Worm (Caenorhabditis elegans) whole organism, early embryonic: Measurements from ENCODE around the gene srx-134.

ENCODE experiments used
- B0310.2 ChIP-seq: sonication (generic microtip); optimal IDR thresholded peaks from 2 replicates; lab custom pipeline; 2016; ENCODE audit warnings: mild to moderate bottlenecking, missing genetic modification characterization, missing compliant biosample characterization
- F13C5.2 ChIP-seq: sonication (generic microtip); optimal IDR thresholded peaks from 2 replicates; lab custom pipeline; 2017; ENCODE audit warnings: mild to moderate bottlenecking, missing genetic modification characterization, inconsistent platforms, missing compliant biosample characterization
- aly-1 ChIP-seq: sonication (generic microtip); optimal IDR thresholded peaks from 2 replicates; lab custom pipeline; 2016; ENCODE audit warnings: missing genetic modification characterization, missing compliant biosample characterization
- ama-1 ChIP-seq: fragments of 150-350 bp; optimal IDR thresholded peaks from 2 replicates; lab custom pipeline; 2014
- ceh-13 ChIP-seq: fragments of 200-800 bp; sonication (Bioruptor generic); optimal IDR thresholded peaks from 2 replicates; lab custom pipeline; 2018; ENCODE audit warnings: mild to moderate bottlenecking, missing genetic modification characterization, missing compliant biosample characterization
- ceh-36 ChIP-seq: sonication (generic microtip); optimal IDR thresholded peaks from 2 replicates; lab custom pipeline; 2016; ENCODE audit warnings: missing genetic modification characterization, inconsistent platforms, missing compliant biosample characterization
- ets-7 ChIP-seq: sonication (generic microtip); optimal IDR thresholded peaks from 2 replicates; lab custom pipeline; 2016; ENCODE audit warnings: missing genotype, missing genetic modification characterization, missing compliant biosample characterization
- flt-1 ChIP-seq: fragments of 200-800 bp; sonication (Bioruptor generic); IDR thresholded peaks from 2 replicates; pipeline ENCODE4 v1.3.6; 2022; ENCODE audit warnings: missing genetic modification characterization, missing compliant biosample characterization
- hmbx-1 ChIP-seq: sonication (generic microtip); optimal IDR thresholded peaks from 2 replicates; lab custom pipeline; 2016; ENCODE audit warnings: mild to moderate bottlenecking, missing genetic modification characterization, missing compliant biosample characterization
- hmg-4 ChIP-seq: fragments of 200-800 bp; sonication (Bioruptor generic); optimal IDR thresholded peaks from 2 replicates; lab custom pipeline; 2018; ENCODE audit warnings: mild to moderate bottlenecking, missing genetic modification characterization, missing compliant biosample characterization
- hnd-1 ChIP-seq: sonication (generic microtip); optimal IDR thresholded peaks from 2 replicates; lab custom pipeline; 2016; ENCODE audit warnings: missing genetic modification characterization, missing compliant biosample characterization
- pes-1 ChIP-seq: fragments of 200-800 bp; sonication (Bioruptor generic); IDR thresholded peaks from 2 replicates; pipeline ENCODE4 v1.3.6; 2022; ENCODE audit warnings: missing genetic modification reagents, missing genetic modification characterization, missing compliant biosample characterization
- scrt-1 ChIP-seq: fragments of 200-800 bp; sonication (Bioruptor generic); IDR thresholded peaks from 2 replicates; pipeline ENCODE4 v1.3.6; 2022; ENCODE audit warnings: missing genetic modification characterization, missing compliant biosample characterization
- sea-1 ChIP-seq: fragments of 200-800 bp; sonication (Bioruptor generic); conservative IDR thresholded peaks from 2 replicates; pipeline ENCODE4 v1.3.6; 2022; ENCODE audit warnings: missing genetic modification characterization, missing compliant biosample characterization
- tbx-11 ChIP-seq: fragments of 200-800 bp; sonication (Bioruptor generic); IDR thresholded peaks from 2 replicates; pipeline ENCODE4 v1.3.6; 2022; ENCODE audit warnings: missing genetic modification characterization, missing compliant biosample characterization
- tbx-37 ChIP-seq: fragments of 200-800 bp; sonication (Bioruptor generic); conservative IDR thresholded peaks from 2 replicates; pipeline ENCODE4 v1.3.6; 2022; ENCODE audit warnings: missing genetic modification reagents, missing genetic modification characterization, missing compliant biosample characterization
- tra-4 ChIP-seq: sonication (generic microtip); optimal IDR thresholded peaks from 2 replicates; lab custom pipeline; 2017; ENCODE audit warnings: missing genetic modification characterization, missing compliant biosample characterization

The srx-134 gene

ce11 chrV:13822752-13823151, 33.5 kb downstream of the srx-134 start, which contains the start of gene hpo-31:
Gene hpo-31 (plus strand): TSS chrV:13823052.
- TF ChIP-seq flt-1, result no peak
- TF ChIP-seq scrt-1 (GFP tag; lab: Robert Waterston, UW), result no peak
- no peak for TF ChIP-seq F13C5.2 (tag; lab: Kevin White, UChicago)
- no peak for TF ChIP-seq tra-4 (tag; lab: Kevin White, UChicago)
- TF ChIP-seq tbx-37 (GFP tag; lab: Robert Waterston, UW), result no peak
- TF ChIP-seq ama-1 (lab: Kevin White, UChicago), result no peak
- no peak for TF ChIP-seq pes-1 (GFP tag; lab: Robert Waterston, UW)
- no peak for TF ChIP-seq sea-1 (GFP tag; lab: Robert Waterston, UW)
- no peak for TF ChIP-seq hmg-4 (GFP tag; lab: Kevin White, UChicago)
- TF ChIP-seq B0310.2 (tag; lab: Kevin White, UChicago), result no peak
- TF ChIP-seq ets-7 (tag; lab: Kevin White, UChicago), result no peak
- no peak for TF ChIP-seq hnd-1 (tag; lab: Kevin White, UChicago)
- TF ChIP-seq tbx-11 (GFP tag; lab: Robert Waterston, UW), result no peak
- TF ChIP-seq ceh-13 (GFP tag; lab: Kevin White, UChicago), result no peak
- TF ChIP-seq hmbx-1, result no peak
- TF ChIP-seq ceh-36, result no peak

DNA sequence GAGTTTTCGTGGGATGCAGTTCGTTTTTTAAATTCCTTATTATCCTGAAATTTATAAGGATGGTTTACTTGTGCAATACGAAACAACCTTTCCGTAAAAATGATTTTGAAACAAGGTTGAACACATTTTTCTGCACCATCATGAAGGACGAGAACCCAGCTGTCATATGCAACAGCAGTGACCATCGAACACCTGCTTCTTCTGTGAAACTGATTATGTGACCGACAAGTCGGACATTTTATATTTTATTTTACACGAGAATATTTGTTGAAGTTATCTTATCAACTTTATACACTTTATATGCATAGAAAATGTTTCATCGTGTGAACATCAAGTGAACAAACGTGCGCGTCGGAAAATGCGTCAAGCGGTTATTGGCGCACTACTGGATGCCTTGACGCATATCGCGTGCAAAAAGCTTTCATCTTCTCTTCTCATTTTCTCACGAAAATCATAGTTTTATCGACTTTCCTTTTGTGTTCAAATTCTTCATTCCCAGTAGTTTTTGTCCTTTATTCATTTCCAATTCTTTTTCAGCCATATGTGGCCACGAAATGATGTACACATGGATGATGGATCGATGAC, 37.4 kb downstream of the srx-134 start, which contains the start of gene sel-10:
sel-10 (plus strand) TSS at position 538 of the 585 bp plus-strand sequence.
- TF ChIP-seq tra-4 (tag; lab: Kevin White, UChicago), result no peak
- peak; percentile 30 for TF ChIP-seq F13C5.2 (tag; lab: Kevin White, UChicago)
- TF ChIP-seq tbx-37 (GFP tag; lab: Robert Waterston, UW), result no peak
- no peak for TF ChIP-seq hmbx-1
- no peak for TF ChIP-seq tbx-11 (GFP tag; lab: Robert Waterston, UW)
- no peak for TF ChIP-seq aly-1 (tag; lab: Kevin White, UChicago)

DNA sequence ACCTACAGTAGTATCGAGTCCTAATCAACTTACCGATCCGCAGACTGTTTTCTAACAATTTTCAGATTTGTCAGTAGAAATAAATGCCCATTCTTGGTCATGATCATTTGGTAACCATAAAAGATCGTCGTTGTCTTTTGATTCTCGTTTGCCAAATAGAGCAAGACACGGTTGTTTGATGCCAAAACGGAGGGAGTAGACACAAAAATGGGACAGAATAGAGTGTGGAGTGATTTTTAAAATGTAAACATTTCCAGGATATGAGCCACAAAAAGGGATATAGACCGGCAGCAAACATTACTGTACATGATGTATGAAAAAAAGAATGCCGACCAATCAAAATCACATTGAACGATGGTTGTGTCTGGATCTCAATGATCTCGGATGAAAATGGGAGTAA, 39.4 kb downstream of the srx-134 start, which contains the start of gene F55B12.2:
F55B12.2 (minus strand) TSS at position 101 of the 400 bp plus-strand sequence.
- TF ChIP-seq ets-7 (tag; lab: Kevin White, UChicago) (no peak), pes-1 (GFP tag; lab: Robert Waterston, UW) (no peak), ama-1 (lab: Kevin White, UChicago) (no peak), sea-1 (GFP tag; lab: Robert Waterston, UW) (no peak), ceh-13 (GFP tag; lab: Kevin White, UChicago) (no peak), hnd-1 (tag; lab: Kevin White, UChicago) (no peak), scrt-1 (GFP tag; lab: Robert Waterston, UW) (no peak), flt-1 (no peak), B0310.2 (tag; lab: Kevin White, UChicago) (no peak), F13C5.2 (tag; lab: Kevin White, UChicago) (no peak), tbx-11 (GFP tag; lab: Robert Waterston, UW) (no peak), ceh-36 (no peak), aly-1 (tag; lab: Kevin White, UChicago) (no peak)

ce11 chrV:13812931-13813330, 43.3 kb downstream of the srx-134 start, which contains the start of gene ceh-24:
Gene ceh-24 (plus strand): TSS chrV:13813231.
- TF ChIP-seq hmbx-1 (no peak), scrt-1 (GFP tag; lab: Robert Waterston, UW) (no peak), pes-1 (GFP tag; lab: Robert Waterston, UW) (no peak), ama-1 (lab: Kevin White, UChicago) (no peak), tbx-11 (GFP tag; lab: Robert Waterston, UW) (no peak), ceh-13 (GFP tag; lab: Kevin White, UChicago) (no peak), hmg-4 (GFP tag; lab: Kevin White, UChicago) (no peak), tra-4 (tag; lab: Kevin White, UChicago) (no peak), ceh-36 (no peak)

ce11 chrV:13812330-13812729, 43.9 kb downstream of the srx-134 start:
- TF ChIP-seq B0310.2 (tag; lab: Kevin White, UChicago), result no peak
- no peak for TF ChIP-seq hmbx-1
- TF ChIP-seq hnd-1 (tag; lab: Kevin White, UChicago), result no peak
- no peak for TF ChIP-seq F13C5.2 (tag; lab: Kevin White, UChicago)
- TF ChIP-seq ceh-13 (GFP tag; lab: Kevin White, UChicago), result no peak

DNA sequence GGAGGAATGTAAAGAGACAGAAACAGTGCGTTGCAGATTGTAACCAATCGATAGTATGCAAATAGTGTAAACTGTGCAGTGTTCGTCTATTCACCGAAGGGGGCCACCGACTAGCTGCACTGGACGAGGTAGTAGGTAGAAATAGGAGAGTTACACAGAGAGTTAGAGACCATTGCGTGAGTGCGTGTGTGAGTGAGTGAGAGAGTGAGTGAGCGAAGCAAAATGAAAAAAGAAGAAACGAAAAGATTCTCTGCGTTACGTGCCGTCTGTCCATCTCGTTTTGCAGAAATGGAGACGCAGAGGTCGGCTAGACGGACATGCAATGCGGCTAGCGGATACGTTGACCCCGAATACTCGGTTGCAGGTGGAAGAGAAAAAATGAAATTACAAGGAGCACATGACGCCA, 47.8 kb downstream of the srx-134 start:
- TF ChIP-seq sea-1 (GFP tag; lab: Robert Waterston, UW) (no peak), ama-1 (lab: Kevin White, UChicago) (no peak), hmg-4 (GFP tag; lab: Kevin White, UChicago) (peak; percentile 88), flt-1 (no peak), aly-1 (tag; lab: Kevin White, UChicago) (peak; percentile 63), ceh-13 (GFP tag; lab: Kevin White, UChicago) (no peak), tbx-11 (GFP tag; lab: Robert Waterston, UW) (no peak), tbx-37 (GFP tag; lab: Robert Waterston, UW) (no peak), F13C5.2 (tag; lab: Kevin White, UChicago) (peak; percentile 44), B0310.2 (tag; lab: Kevin White, UChicago) (no peak), tra-4 (tag; lab: Kevin White, UChicago) (no peak), hnd-1 (tag; lab: Kevin White, UChicago) (no peak), scrt-1 (GFP tag; lab: Robert Waterston, UW) (no peak), pes-1 (GFP tag; lab: Robert Waterston, UW) (no peak)

DNA sequence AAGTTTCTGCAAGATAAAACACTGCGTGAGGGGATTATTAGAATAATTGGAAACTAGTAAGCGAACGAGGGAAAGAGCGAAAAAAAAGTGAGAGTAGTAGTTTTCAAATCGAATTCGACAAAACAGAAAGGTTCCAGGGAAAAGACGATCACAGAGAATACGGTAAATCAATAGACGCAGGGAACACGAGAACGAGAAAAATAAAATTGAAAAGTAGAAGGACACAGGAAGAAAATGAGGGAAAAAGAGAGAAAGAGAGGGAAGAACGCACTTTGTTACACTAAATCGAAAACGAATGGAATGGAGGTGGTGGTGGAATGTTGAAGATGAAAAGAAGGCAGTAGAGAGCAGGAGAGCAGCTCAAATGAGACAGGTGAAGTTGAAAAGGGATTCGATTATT, 49.0 kb downstream of the srx-134 start, which contains the start of gene swan-1:
swan-1 (minus strand) TSS at position 6 of the 400 bp plus-strand sequence.
- TF ChIP-seq ceh-13 (GFP tag; lab: Kevin White, UChicago) (no peak), hmg-4 (GFP tag; lab: Kevin White, UChicago) (no peak), hmbx-1 (no peak), F13C5.2 (tag; lab: Kevin White, UChicago) (no peak), ceh-36 (no peak), tra-4 (tag; lab: Kevin White, UChicago) (no peak), aly-1 (tag; lab: Kevin White, UChicago) (no peak), B0310.2 (tag; lab: Kevin White, UChicago) (no peak), flt-1 (no peak), pes-1 (GFP tag; lab: Robert Waterston, UW) (no peak), sea-1 (GFP tag; lab: Robert Waterston, UW) (no peak), tbx-11 (GFP tag; lab: Robert Waterston, UW) (no peak)
